Worm (Caenorhabditis elegans) whole organism, L4 larva: ENCODE measurements around the gene C02B8.7.

Experiments
- aha-1 ChIP-seq: fragments of 150-350 bp; peaks from one replicate; lab custom pipeline; 2014; ENCODE audit warnings: missing biosample characterization, missing genetic modification characterization
- ceh-82 ChIP-seq: sonication (generic microtip); optimal IDR thresholded peaks from 2 replicates; lab custom pipeline; 2017; ENCODE audit warnings: missing biosample characterization, missing genetic modification characterization
- daf-12 ChIP-seq: fragments of 150-350 bp; optimal IDR thresholded peaks from 2 replicates; lab custom pipeline; 2014; ENCODE audit warnings: missing biosample characterization, missing genetic modification reagents, missing genetic modification characterization
- dve-1 ChIP-seq: sonication (generic microtip); optimal IDR thresholded peaks from 2 replicates; lab custom pipeline; 2017; ENCODE audit warnings: antibody characterized with exemption, mild to moderate bottlenecking, missing genetic modification characterization, missing compliant biosample characterization; ENCODE audit not compliant: insufficient read depth
- lin-1 ChIP-seq: fragments of 200-800 bp; sonication (Bioruptor generic); IDR thresholded peaks from 2 replicates; pipeline ENCODE4 v1.3.6; 2022; ENCODE audit warnings: missing genetic modification reagents, missing genetic modification characterization, missing compliant biosample characterization
- nhr-10 ChIP-seq: fragments of 150-350 bp; optimal IDR thresholded peaks from 2 replicates; lab custom pipeline; 2014; ENCODE audit warnings: missing biosample characterization, missing genetic modification characterization
- nhr-11 ChIP-seq: fragments of 150-350 bp; optimal IDR thresholded peaks from 2 replicates; lab custom pipeline; 2014; ENCODE audit warnings: missing biosample characterization, missing genetic modification characterization
- nhr-28 ChIP-seq: fragments of 150-350 bp; optimal IDR thresholded peaks from 2 replicates; lab custom pipeline; 2014; ENCODE audit warnings: missing biosample characterization, missing genetic modification characterization
- nhr-77 ChIP-seq: fragments of 150-350 bp; optimal IDR thresholded peaks from 2 replicates; lab custom pipeline; 2014; ENCODE audit warnings: missing biosample characterization, missing genetic modification characterization
- pha-4 ChIP-seq, 2 experiments: fragments of 150-350 bp in 1 of 2; fragments of 200-800 bp in 1 of 2; sonication (Bioruptor generic) in 1 of 2; IDR thresholded peaks in 1 of 2; optimal IDR thresholded peaks in 1 of 2; 2 replicates each; pipeline versions ENCODE4 v1.3.6 to Lab custom; 2014 to 2022; ENCODE audit warnings: missing genetic modification characterization in 2 of 2, missing genetic modification reagents in 2 of 2, missing biosample characterization in 1 of 2, missing compliant biosample characterization in 1 of 2

ce11 chrX:8107921-8108320 is 29.8 kb downstream of the C02B8.7 start, which contains the start of gene K07E3.9:
- no peak for TF ChIP-seq aha-1
- no peak for TF ChIP-seq nhr-77 (tag; lab: Kevin White, UChicago)
- no peak for TF ChIP-seq pha-4 (GFP tag; IDR thresholded peaks at IDR 0.05; lab: Robert Waterston, UW)
- no peak for TF ChIP-seq pha-4 (tag; optimal IDR thresholded peaks at IDR 0.05; lab: Kevin White, UChicago)
- no peak for TF ChIP-seq daf-12 (tag; lab: Kevin White, UChicago)
- TF ChIP-seq nhr-11 (tag; lab: Kevin White, UChicago) = no peak
- TF ChIP-seq nhr-28 (tag; lab: Kevin White, UChicago) = no peak
- TF ChIP-seq nhr-10 (tag; lab: Kevin White, UChicago) = no peak
- TF ChIP-seq dve-1 (tag; lab: Kevin White, UChicago) = no peak
- TF ChIP-seq lin-1 (GFP tag; lab: Robert Waterston, UW) = no peak
- no peak for TF ChIP-seq ceh-82
